Worm (Caenorhabditis elegans): Measurements from ENCODE around the gene ncx-6.

DNA sequence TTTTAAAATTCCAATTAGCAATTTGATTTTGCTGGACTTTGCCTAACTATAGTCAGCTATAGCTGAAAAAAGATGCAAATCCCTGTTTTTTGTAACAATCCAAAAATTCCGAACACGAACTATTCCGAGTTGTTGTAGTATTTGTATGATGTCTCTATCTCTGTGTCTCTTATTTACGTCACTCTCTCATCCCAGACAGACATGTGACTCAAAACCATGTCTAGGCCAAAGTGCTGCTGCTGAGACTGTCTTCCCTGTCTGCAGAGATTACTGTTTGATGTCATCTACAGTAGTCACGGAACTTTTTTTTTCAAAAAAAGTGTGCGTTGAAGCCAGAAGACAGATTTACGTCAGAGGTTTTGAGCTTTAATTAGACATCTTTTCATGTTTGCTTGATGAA, 47.5 kb downstream of the ncx-6 start:
- TF ChIP-seq lin-11 (tag; optimal IDR thresholded peaks at IDR 0.05) = no peak
- TF ChIP-seq F13H6.1 (tag; optimal IDR thresholded peaks at IDR 0.05) = no peak
- no peak for TF ChIP-seq mdl-1 (tag; optimal IDR thresholded peaks at IDR 0.05)
- no peak for TF ChIP-seq nhr-11 (tag; optimal IDR thresholded peaks at IDR 0.05)
- no peak for TF ChIP-seq ztf-11 (tag; optimal IDR thresholded peaks at IDR 0.05)
- no peak for TF ChIP-seq nhr-10 (tag; optimal IDR thresholded peaks at IDR 0.05)
